Worm (Caenorhabditis elegans) whole organism, L4 larva: ENCODE measurements around the gene str-106.

Source experiments
- Y105C5A.15 ChIP-seq: fragments of 200-800 bp; sonication (Bioruptor generic); IDR thresholded peaks from 2 replicates; pipeline ENCODE4 v1.3.6; 2022; ENCODE audit warnings: missing genetic modification characterization, missing compliant biosample characterization
- ceh-32 ChIP-seq: sonication (generic microtip); optimal IDR thresholded peaks from 2 replicates; lab custom pipeline; 2016; ENCODE audit warnings: mild to moderate bottlenecking, missing genetic modification characterization, missing compliant biosample characterization; ENCODE audit not compliant: poor library complexity
- ceh-82 ChIP-seq: sonication (generic microtip); optimal IDR thresholded peaks from 2 replicates; lab custom pipeline; 2017; ENCODE audit warnings: missing biosample characterization, missing genetic modification characterization
- fkh-10 ChIP-seq: fragments of 150-350 bp; optimal IDR thresholded peaks from 2 replicates; lab custom pipeline; 2014; ENCODE audit warnings: missing biosample characterization, missing genetic modification reagents, missing genetic modification characterization
- lin-39 ChIP-seq: fragments of 150-350 bp; optimal IDR thresholded peaks from 2 replicates; lab custom pipeline; 2014; ENCODE audit warnings: missing biosample characterization, missing genetic modification reagents, missing genetic modification characterization
- nhr-28 ChIP-seq: fragments of 150-350 bp; optimal IDR thresholded peaks from 2 replicates; lab custom pipeline; 2014; ENCODE audit warnings: missing biosample characterization, missing genetic modification characterization
- pha-4 ChIP-seq, 2 experiments: fragments of 150-350 bp in 1 of 2; fragments of 200-800 bp in 1 of 2; sonication (Bioruptor generic) in 1 of 2; IDR thresholded peaks in 1 of 2; optimal IDR thresholded peaks in 1 of 2; 2 replicates each; pipeline versions ENCODE4 v1.3.6 to Lab custom; 2014 to 2022; ENCODE audit warnings: missing genetic modification characterization in 2 of 2, missing genetic modification reagents in 2 of 2, missing biosample characterization in 1 of 2, missing compliant biosample characterization in 1 of 2
- spr-3 ChIP-seq: fragments of 200-800 bp; sonication (Bioruptor generic); optimal IDR thresholded peaks from 2 replicates; lab custom pipeline; 2018; ENCODE audit warnings: mild to moderate bottlenecking, missing genetic modification characterization, missing compliant biosample characterization
- tra-1 ChIP-seq: fragments of 200-800 bp; sonication (Bioruptor generic); IDR thresholded peaks from 2 replicates; pipeline ENCODE4 v1.3.6; 2022; ENCODE audit warnings: missing genetic modification reagents, missing genetic modification characterization, missing compliant biosample characterization
- unc-39 ChIP-seq: sonication (generic microtip); optimal IDR thresholded peaks from 2 replicates; lab custom pipeline; 2017; ENCODE audit warnings: missing biosample characterization, missing genetic modification characterization
- unc-62 ChIP-seq, 3 experiments: fragments of 150-350 bp in 1 of 3; sonication (generic microtip); optimal IDR thresholded peaks in 2 of 3; peaks in 1 of 3; 1 replicate in 1 of 3; 2 replicates in 2 of 3; lab custom pipeline; 2014 to 2017; ENCODE audit warnings: missing biosample characterization in 3 of 3, missing genetic modification characterization in 3 of 3, missing genetic modification reagents in 3 of 3, missing genotype in 1 of 3
- zag-1 ChIP-seq: fragments of 150-350 bp; optimal IDR thresholded peaks from 2 replicates; lab custom pipeline; 2014; ENCODE audit warnings: missing biosample characterization, missing genetic modification characterization

DNA sequence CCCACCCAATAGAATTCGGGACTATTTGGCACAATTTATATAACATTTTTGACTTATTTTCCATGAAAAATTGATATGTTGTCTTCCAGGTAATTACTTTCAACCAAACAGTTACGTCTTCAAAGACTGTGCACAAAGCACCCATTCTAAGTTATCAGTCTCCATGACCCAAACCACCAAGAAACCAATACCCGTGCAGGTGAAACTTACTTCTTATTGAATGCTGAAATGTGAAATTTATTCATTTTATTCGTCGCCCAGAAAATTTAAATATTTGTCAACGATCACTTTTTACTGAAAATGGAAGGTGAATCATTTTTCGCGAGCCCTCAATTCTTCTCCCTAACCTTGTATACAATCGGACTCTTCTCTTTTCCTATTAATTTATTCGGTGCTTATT, 10.0 kb downstream of the str-106 start, which contains the start of gene srh-281:
- no peak for TF ChIP-seq spr-3 (GFP tag; lab: Kevin White, UChicago)
- no peak for TF ChIP-seq lin-39 (tag; lab: Kevin White, UChicago)
- TF ChIP-seq fkh-10 (GFP tag; lab: Kevin White, UChicago), result no peak
- no peak for TF ChIP-seq unc-62 (GFP tag; optimal IDR thresholded peaks at IDR 0.05 in 1 of 2; lab: Kevin White, UChicago)
- no peak for TF ChIP-seq unc-62 (tag; optimal IDR thresholded peaks at IDR 0.05; lab: Kevin White, UChicago)
- no peak for TF ChIP-seq ceh-32
- no peak for TF ChIP-seq pha-4 (GFP tag; IDR thresholded peaks at IDR 0.05; lab: Robert Waterston, UW)
- TF ChIP-seq pha-4 (tag; optimal IDR thresholded peaks at IDR 0.05; lab: Kevin White, UChicago), result no peak
- TF ChIP-seq zag-1 (tag; lab: Kevin White, UChicago), result no peak
- TF ChIP-seq nhr-28 (tag; lab: Kevin White, UChicago), result no peak
- no peak for TF ChIP-seq tra-1 (GFP tag; lab: Robert Waterston, UW)
- TF ChIP-seq Y105C5A.15 (GFP tag; lab: Robert Waterston, UW), result no peak
- TF ChIP-seq unc-39 (tag; lab: Kevin White, UChicago), result no peak
- TF ChIP-seq ceh-82, result no peak
